Worm (Caenorhabditis elegans) whole organism, dauer: Measurements from ENCODE around the gene srh-72.
"Not testable (repeated sequence)": the region's sequence is repeated elsewhere in the genome, so short reads cannot be mapped to it uniquely, and the experiment has no call there.

ENCODE experiments used
- unc-62 ChIP-seq: sonication (generic microtip); optimal IDR thresholded peaks from 2 replicates; lab custom pipeline; 2017; ENCODE audit warnings: missing biosample characterization, missing genetic modification reagents, missing genetic modification characterization

Gene srh-72

DNA sequence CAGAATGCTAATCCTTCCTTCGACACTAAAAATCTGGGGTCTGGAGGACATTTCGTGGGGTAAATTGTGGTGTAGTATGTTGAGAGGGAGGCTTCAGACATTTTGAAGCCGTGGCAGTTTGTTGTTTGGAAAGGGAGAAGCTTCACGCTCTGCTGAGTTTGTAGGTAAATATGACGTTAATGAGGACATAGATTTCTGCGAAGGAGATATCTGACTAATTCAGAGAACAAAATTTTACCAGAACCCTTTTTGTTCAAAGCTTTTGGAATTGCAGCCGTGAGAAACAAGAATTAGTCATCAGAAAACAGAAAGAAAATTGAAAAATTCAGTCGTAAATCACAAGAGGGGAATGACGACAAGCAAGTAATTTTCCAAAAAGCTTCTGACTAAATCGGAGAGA is at the start of gene srh-72:
Gene srh-72, minus strand, starts transcription at position 101 of the 400 bp plus-strand sequence.
- TF ChIP-seq unc-62 (GFP tag; lab: Kevin White, UChicago), result no peak

DNA sequence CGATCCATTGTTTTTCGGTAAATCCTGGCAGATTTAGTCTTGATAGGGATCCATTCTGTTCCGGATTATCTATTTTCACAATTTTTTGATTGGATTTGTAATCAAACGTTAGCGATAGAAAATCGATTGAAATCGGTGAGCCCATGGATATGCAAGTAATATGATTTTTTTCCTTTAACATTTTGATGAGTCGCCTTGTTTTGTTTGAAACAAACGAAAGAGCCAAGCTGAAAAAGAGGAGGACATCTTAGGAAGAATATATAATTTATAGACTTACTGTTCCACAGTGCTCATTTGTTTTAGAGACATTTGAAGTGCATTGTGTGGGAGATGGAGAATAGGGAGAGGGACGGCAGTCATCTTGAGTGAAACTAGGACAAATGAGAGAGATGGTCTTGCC is 48.4 kb upstream of the srh-72 start, which contains the start of the genes fbxb-18 and fbxb-19:
Gene fbxb-18, minus strand, starts transcription at position 101 of the 400 bp plus-strand sequence.
Gene fbxb-19, minus strand, starts transcription at position 369 of the 400 bp plus-strand sequence.
- no peak for TF ChIP-seq unc-62 (GFP tag; lab: Kevin White, UChicago)

DNA sequence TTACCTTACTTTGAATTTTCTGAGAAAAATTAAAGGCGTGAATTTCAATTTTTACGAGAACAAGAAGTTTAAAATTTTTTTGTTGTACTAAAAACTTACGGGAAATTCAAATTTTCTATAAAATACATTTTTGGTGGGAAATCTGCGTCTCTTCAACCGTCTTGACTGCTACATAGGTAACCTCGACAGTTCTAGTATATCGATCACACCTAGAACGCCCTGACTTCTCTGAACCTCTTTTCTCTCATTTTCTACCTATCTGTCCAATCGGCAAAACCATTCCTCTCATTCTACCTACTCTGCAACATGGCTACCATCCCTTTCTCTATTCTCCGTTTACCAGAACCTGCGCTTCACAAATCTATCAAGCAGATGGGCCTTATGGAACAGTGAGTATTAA is 43.3 kb upstream of the srh-72 start, which contains the start of gene fbxb-25:
Gene fbxb-25, plus strand, starts transcription at position 301 of the 400 bp plus-strand sequence.
- no peak for TF ChIP-seq unc-62 (GFP tag; lab: Kevin White, UChicago)

DNA sequence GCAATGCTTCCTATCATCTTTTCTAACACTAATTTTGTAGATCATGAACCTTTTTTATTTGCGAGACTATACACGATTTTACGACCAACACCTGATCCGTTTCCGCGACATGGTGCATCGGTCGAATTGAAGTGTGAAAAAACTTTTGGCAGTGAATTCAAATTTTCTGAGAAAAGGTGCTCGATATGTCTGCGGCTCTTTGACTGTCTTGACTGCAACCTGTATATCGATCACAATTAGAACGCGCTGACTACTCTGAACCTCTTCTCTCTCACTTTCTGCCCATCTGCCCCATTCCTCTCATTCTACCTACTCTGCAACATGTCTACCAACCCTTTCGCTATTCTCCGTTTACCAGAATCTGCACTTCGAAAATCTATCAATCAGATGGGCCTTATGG is 41.8 kb upstream of the srh-72 start, which contains the start of gene fbxb-26:
Gene fbxb-26, plus strand, starts transcription at position 301 of the 400 bp plus-strand sequence.
- TF ChIP-seq unc-62 (GFP tag; lab: Kevin White, UChicago), result no peak

DNA sequence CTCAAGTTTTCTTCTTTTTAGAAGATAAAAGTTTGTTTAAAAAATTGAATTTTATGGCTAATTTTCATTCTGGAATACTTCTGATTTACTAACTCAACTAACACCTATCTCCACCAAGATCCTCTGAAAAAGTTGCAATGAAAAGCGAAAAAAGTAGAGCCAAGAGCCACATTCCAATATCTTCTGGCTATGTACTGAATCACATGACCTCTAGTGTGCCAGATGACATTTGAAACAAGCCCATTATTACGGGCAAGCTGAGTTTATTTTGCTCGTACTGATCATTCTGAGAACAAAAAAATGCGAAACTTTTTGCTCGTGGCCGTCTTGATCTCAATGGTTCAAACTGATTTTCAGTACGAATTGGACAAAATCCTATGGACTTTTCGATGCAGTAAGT is 38.7 kb upstream of the srh-72 start, which contains the start of gene irld-36:
Gene irld-36, plus strand, starts transcription at position 301 of the 400 bp plus-strand sequence.
- TF ChIP-seq unc-62 (GFP tag; lab: Kevin White, UChicago), result no peak

DNA sequence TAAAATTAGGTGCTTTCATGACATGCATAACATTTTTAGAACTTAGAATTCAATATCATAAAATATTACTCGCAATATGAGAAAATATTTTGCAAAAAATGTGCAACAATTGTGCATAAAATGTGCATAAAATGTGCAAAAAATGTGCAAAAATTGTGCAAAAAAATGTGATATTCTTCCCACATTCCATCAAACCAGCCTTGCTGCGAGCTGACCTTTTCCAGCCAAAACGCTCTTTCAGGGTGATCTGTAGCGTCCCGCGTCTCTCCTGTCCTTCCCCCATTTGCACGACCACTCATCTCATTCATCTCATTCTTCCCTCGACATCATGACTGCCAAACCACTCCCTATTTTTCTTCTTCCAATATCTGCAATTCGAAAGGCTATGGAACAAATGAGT is 35.7 kb upstream of the srh-72 start, which contains the start of gene fbxb-17:
Gene fbxb-17, plus strand, starts transcription at position 301 of the 400 bp plus-strand sequence.
- no peak for TF ChIP-seq unc-62 (GFP tag; lab: Kevin White, UChicago)

DNA sequence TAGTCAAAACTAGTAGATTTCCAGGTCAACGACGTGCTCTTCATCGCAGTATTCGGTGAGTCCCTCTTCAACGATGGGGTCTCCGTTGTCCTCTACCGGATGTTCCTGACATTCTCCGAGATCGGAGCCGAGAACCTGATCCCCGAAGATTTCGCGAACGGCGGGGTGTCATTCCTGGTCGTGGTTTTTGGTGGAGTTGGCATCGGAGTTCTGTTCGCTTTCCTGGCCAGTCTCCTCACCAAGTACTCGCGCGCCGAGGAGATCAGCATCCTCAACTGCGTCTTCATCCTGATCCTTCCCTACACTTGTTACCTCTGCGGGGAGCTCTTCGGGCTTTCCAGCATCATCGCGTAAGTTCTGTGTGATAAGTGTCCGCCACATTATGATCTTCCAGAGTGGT is 32.3 kb upstream of the srh-72 start:
- TF ChIP-seq unc-62 (GFP tag; lab: Kevin White, UChicago), result no peak

DNA sequence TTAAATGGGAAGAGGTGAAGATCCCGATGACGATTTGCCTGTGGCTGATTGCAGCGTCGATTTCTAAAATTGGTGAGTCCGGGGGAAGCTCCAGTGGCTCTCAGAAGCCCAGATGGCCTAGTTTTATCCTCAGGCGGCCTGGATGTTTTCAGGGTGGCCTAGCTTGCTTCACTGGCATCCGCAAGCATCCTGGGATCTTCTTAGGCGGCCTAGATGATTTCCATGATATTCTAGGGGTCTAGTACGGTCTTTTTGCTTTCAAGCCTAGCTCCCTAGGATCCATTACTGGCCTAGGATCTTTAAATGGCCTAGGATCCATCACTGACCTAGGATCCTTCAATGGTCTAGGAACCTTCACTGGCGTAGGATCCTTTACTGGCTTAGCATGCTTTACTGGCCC is 30.6 kb upstream of the srh-72 start:
- no peak for TF ChIP-seq unc-62 (GFP tag; lab: Kevin White, UChicago)

DNA sequence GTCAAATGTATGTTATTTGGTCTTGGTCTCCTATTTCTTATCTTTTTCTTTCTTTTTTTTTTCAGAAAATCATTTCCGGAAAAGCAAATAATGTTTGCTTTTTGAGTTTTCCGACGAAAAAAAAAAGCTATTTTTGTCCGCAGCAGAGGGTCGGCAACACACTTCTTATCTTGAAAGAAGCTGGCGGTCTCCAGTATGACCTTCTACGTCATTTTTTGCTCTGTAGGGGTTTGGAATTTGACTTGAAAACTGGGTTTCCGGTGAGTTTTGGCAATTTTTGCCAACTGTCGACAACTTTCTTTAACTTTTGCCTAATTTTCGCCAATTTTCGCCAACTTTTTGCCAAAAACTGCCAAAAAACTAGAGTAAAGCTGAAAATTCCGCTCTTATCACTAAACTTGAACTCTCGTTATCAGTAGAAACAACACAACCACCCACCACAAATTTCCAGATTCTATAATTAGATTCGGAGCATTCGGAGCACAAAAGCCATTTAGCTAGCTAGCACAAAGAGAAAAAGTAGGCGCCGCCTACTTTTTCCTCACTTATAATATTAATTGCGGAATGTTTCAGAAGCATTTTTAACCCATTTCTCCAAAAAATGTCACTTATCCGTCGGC is 30.0 kb upstream of the srh-72 start, which contains the start of gene nhx-6:
Gene nhx-6, plus strand, starts transcription at position 570 of the 620 bp plus-strand sequence.
- TF ChIP-seq unc-62 (GFP tag; lab: Kevin White, UChicago), result no peak

DNA sequence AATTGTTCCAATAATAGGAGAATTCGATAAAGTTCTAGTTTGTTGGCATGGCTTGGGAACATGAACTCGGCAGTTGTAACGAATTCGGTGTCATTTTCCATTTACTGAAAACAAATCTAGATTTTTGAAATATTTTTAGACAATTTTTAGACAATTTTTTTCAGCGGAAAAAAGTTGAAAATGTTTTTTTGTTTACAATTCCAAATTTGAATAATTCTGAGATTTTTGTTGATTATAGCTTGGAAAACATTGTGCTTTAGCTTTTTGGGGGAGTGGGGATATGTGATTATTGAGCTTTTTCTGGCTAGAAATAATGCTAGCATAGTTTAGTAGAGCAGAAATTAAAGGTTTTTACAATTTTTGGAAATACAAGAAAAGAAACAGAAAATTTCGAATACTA is 28.5 kb upstream of the srh-72 start, which contains the start of gene srw-97:
Gene srw-97, minus strand, starts transcription at position 101 of the 400 bp plus-strand sequence.
- TF ChIP-seq unc-62 (GFP tag; lab: Kevin White, UChicago), result no peak

DNA sequence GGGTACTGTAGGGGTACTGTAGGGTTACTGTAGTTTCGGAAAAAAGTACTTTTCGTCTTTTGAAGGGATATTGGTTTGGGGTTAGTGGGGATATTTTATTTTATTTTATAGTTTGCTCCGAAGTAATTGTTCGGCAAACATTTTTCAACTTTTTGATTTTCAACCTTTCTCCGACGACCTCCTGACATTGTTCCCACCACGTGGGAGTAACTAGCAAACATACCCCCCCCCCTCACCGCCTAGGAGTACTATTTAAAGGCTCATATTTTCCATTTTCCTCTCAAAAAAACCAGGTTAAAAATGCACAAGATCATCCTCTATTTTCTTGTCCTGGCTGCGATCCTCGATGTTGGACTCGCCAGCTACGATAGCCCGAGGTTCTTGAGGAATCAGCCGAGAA is 25.6 kb upstream of the srh-72 start, which contains the start of gene srlf-29:
Gene srlf-29, plus strand, starts transcription at position 301 of the 400 bp plus-strand sequence.
- no peak for TF ChIP-seq unc-62 (GFP tag; lab: Kevin White, UChicago)

DNA sequence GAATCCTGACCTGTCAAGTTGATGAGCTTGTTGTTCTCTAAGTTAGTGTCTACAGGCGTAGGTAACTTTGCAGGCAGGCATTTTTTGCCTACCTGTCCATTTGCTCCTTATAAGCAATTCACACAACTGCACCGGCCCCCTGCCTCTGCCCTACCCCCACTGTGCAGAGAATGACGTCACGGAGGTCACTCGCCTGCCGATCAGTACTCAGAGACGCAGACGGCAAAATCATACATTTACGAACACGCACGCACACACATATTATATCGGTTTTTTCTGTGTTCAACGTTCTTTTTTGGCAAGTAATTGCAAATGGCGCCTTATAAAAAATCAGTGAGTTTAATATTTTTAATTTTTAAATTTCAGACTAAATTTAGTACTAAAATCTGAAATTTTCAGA is 23.1 kb upstream of the srh-72 start, which contains the start of gene duxl-1:
Gene duxl-1, plus strand, starts transcription at position 184 of the 400 bp plus-strand sequence.
- TF ChIP-seq unc-62 (GFP tag; lab: Kevin White, UChicago), result no peak

DNA sequence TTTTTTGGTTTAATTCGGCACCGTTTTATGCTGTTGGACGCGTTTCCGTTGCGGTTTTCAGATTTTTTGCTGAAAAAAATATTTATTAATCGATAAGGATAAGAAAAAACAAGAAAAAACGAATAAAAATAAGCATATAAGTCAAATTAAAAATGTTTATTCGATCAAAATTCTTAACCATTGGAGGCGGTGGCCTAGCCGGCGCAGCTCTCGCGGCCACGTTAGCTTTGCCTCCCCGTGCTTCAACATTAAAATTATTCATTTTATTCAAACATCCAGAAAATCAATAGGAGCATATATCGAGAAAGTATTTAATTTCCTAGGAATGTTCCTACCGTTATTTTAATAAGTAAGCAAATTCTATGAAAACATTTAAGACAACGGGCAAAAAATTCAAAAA is 22.5 kb upstream of the srh-72 start, which contains the start of gene ZC204.14:
Gene ZC204.14, minus strand, starts transcription at position 69 of the 400 bp plus-strand sequence.
- TF ChIP-seq unc-62 (GFP tag; lab: Kevin White, UChicago), result no peak

DNA sequence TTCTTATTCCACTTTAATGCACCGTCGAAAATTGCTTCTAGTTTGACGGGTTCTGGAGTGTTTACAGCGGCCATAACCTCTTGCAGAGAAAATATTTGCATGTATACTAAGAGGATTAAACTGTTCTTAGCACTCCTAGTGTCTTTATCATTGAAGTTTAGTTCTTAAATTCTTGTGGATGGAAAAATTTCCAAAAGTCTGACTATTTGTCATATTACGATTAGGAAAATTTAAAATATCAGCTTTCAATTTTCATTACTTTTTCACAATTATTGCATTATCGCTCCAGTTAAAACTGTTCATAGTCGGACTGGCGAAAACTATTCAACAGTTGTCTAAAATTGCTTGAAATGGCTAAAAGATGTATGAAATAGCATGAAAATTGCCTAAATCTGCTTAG is 20.5 kb upstream of the srh-72 start, which contains the start of gene ZC204.13:
Gene ZC204.13, minus strand, starts transcription at position 101 of the 400 bp plus-strand sequence.
- not testable (repeated sequence) for TF ChIP-seq unc-62 (GFP tag; lab: Kevin White, UChicago)

DNA sequence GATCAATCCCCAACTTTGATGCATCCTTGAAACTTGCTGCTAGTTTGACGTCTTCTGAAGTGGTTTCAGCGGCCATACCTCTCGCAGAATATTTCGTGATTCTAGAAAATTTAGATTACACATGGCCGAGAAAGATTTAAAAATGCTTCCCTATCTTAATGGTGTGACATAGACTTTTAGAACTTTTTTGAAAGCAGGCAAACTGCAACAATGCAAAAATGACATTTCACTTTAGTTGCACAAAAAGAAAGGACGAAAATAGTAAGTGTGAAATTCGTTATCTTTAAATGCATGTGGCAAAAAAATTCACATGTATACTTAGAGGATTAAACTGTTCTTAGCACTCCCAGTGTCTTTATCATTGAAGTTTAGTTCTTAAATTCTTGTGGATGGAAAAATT is 16.8 kb upstream of the srh-72 start, which contains the start of gene ZC204.12:
Gene ZC204.12, minus strand, starts transcription at position 101 of the 400 bp plus-strand sequence.
- TF ChIP-seq unc-62 (GFP tag; lab: Kevin White, UChicago), result no peak

DNA sequence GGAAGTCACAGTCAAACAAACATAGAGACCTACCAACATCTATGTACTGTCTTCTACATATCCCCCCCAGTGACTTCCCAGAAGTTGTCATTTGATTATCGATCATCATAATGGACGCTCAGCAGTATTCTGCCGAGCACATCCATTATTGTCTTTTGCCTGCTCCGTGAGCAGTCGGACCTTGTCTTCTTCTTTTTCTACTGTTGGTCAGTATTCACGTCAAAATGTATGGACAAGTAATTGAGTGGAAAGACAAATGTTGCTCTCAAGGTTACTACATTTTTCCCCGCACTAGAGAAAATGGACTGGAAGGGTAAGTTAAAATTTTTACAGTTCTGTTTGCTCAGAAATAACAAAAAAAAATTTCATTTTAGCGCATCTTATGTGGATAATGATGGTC is 14.5 kb upstream of the srh-72 start, which contains the start of gene btb-12:
Gene btb-12, plus strand, starts transcription at position 301 of the 400 bp plus-strand sequence.
- TF ChIP-seq unc-62 (GFP tag; lab: Kevin White, UChicago), result no peak
